Worm (Caenorhabditis elegans): Measurements from ENCODE around the gene fipr-11.
A peak's percentile ranks its signal among the peaks of the same experiment; 100 is the strongest.

The fipr-11 gene

ce11 chrV:9927381-9927780 is 21.4 kb upstream of the fipr-11 start:
- TF ChIP-seq ceh-9 (tag; optimal IDR thresholded peaks at IDR 0.05) (no peak), lin-39 (tag; optimal IDR thresholded peaks at IDR 0.05) (no peak), unc-39 (tag; optimal IDR thresholded peaks at IDR 0.05) (no peak), snpc-4 (tag; optimal IDR thresholded peaks at IDR 0.05) (no peak), zag-1 (tag; optimal IDR thresholded peaks at IDR 0.05) (no peak), daf-12 (tag; optimal IDR thresholded peaks at IDR 0.05) (no peak), nhr-25 (tag; optimal IDR thresholded peaks at IDR 0.05) (no peak), ama-1 (optimal IDR thresholded peaks at IDR 0.05) (no peak), elt-2 (tag; optimal IDR thresholded peaks at IDR 0.05) (no peak), lin-15B (tag; optimal IDR thresholded peaks at IDR 0.05) (no peak), fkh-10 (GFP tag; optimal IDR thresholded peaks at IDR 0.05) (no peak), ceh-16 (tag; optimal IDR thresholded peaks at IDR 0.05) (no peak), fkh-2 (tag; optimal IDR thresholded peaks at IDR 0.05) (no peak), jun-1 (tag; optimal IDR thresholded peaks at IDR 0.05) (no peak), R02D3.7 (tag; optimal IDR thresholded peaks at IDR 0.05) (no peak), nhr-237 (tag; optimal IDR thresholded peaks at IDR 0.05) (no peak), egl-5 (tag; optimal IDR thresholded peaks at IDR 0.05) (no peak), elt-1 (tag; optimal IDR thresholded peaks at IDR 0.05) (no peak), nhr-76 (tag; optimal IDR thresholded peaks at IDR 0.05) (no peak)

ce11 chrV:9926240-9926639 is 20.2 kb upstream of the fipr-11 start, which contains the start of gene C50H2.13:
Gene C50H2.13 (plus strand): TSS chrV:9926540.
- TF ChIP-seq nhr-25 (tag; optimal IDR thresholded peaks at IDR 0.05) (no peak), ceh-82 (tag; optimal IDR thresholded peaks at IDR 0.05) (no peak), nhr-11 (tag; optimal IDR thresholded peaks at IDR 0.05) (no peak), unc-39 (tag; optimal IDR thresholded peaks at IDR 0.05) (no peak), snpc-4 (tag; optimal IDR thresholded peaks at IDR 0.05) (no peak), jun-1 (tag; optimal IDR thresholded peaks at IDR 0.05) (no peak), sea-2 (GFP tag; optimal IDR thresholded peaks at IDR 0.05) (no peak), mml-1 (tag; optimal IDR thresholded peaks at IDR 0.05) (no peak), ceh-16 (tag; optimal IDR thresholded peaks at IDR 0.05) (no peak), ceh-9 (tag; optimal IDR thresholded peaks at IDR 0.05) (no peak), aly-2 (tag; optimal IDR thresholded peaks at IDR 0.05) (no peak), unc-62 (GFP tag; optimal IDR thresholded peaks at IDR 0.05) (no peak), nhr-28 (tag; optimal IDR thresholded peaks at IDR 0.05) (no peak), nhr-43 (tag; optimal IDR thresholded peaks at IDR 0.05; ENCODE audit: poor library complexity, severe bottlenecking) (no peak), nhr-12 (tag; optimal IDR thresholded peaks at IDR 0.05) (no peak)

ce11 chrV:9925647-9926046 is 19.6 kb upstream of the fipr-11 start:
- peak; percentile 97 for TF ChIP-seq elt-2 (tag; optimal IDR thresholded peaks at IDR 0.05)
- peak; percentile 64 for TF ChIP-seq jun-1 (tag; optimal IDR thresholded peaks at IDR 0.05)
- peak; percentile 4 for TF ChIP-seq pha-4 (tag; optimal IDR thresholded peaks at IDR 0.05)
- TF ChIP-seq nhr-43 (tag; optimal IDR thresholded peaks at IDR 0.05; ENCODE audit: poor library complexity, severe bottlenecking): no peak
- TF ChIP-seq nhr-77 (tag; optimal IDR thresholded peaks at IDR 0.05): no peak
- peak; percentile 76 for TF ChIP-seq pqm-1 (tag; optimal IDR thresholded peaks at IDR 0.05)
- no peak for TF ChIP-seq lin-15B (tag; optimal IDR thresholded peaks at IDR 0.05)

- TF ChIP-seq nhr-11 (tag; optimal IDR thresholded peaks at IDR 0.05) (no peak), pqm-1 (tag; optimal IDR thresholded peaks at IDR 0.05) (peak; percentile 25), elt-2 (tag; optimal IDR thresholded peaks at IDR 0.05) (peak; percentile 41)
Observed at ce11 chrV:9924389-9924788, 18.4 kb upstream of the fipr-11 start.

ce11 chrV:9922481-9922880 is 16.5 kb upstream of the fipr-11 start, which contains the start of gene C50H2.7:
Gene C50H2.7 (plus strand): TSS chrV:9922781.
- TF ChIP-seq nhr-28 (tag; optimal IDR thresholded peaks at IDR 0.05): no peak
- TF ChIP-seq hmg-11 (tag; optimal IDR thresholded peaks at IDR 0.05): no peak
- TF ChIP-seq egl-5 (tag; optimal IDR thresholded peaks at IDR 0.05): no peak
- TF ChIP-seq tbx-2 (tag; optimal IDR thresholded peaks at IDR 0.05): no peak
- no peak for TF ChIP-seq fkh-2 (tag; optimal IDR thresholded peaks at IDR 0.05)
- no peak for TF ChIP-seq fos-1 (tag; optimal IDR thresholded peaks at IDR 0.05)
- no peak for TF ChIP-seq nhr-43 (tag; optimal IDR thresholded peaks at IDR 0.05; ENCODE audit: poor library complexity, severe bottlenecking)
- TF ChIP-seq nhr-77 (tag; optimal IDR thresholded peaks at IDR 0.05): no peak
- TF ChIP-seq nhr-25 (tag; optimal IDR thresholded peaks at IDR 0.05): no peak
- TF ChIP-seq ztf-11 (tag; optimal IDR thresholded peaks at IDR 0.05): no peak
- TF ChIP-seq daf-12 (tag; optimal IDR thresholded peaks at IDR 0.05): no peak
- TF ChIP-seq ceh-28 (tag; optimal IDR thresholded peaks at IDR 0.05): no peak
- no peak for TF ChIP-seq ZK546.5 (tag; optimal IDR thresholded peaks at IDR 0.05)
- TF ChIP-seq elt-3 (tag; optimal IDR thresholded peaks at IDR 0.05): no peak
- no peak for TF ChIP-seq jun-1 (tag; optimal IDR thresholded peaks at IDR 0.05)
- TF ChIP-seq mdl-1 (tag; optimal IDR thresholded peaks at IDR 0.05): no peak
- TF ChIP-seq unc-39 (tag; optimal IDR thresholded peaks at IDR 0.05): no peak
- no peak for TF ChIP-seq R02D3.7 (tag; optimal IDR thresholded peaks at IDR 0.05)

All from whole organism, L3 larva.